Fruit fly (Drosophila melanogaster) whole organism, embryonic: ENCODE results near the gene AP-1sigma.

Source experiments
- Ada2b ChIP-seq: fragments of 200-800 bp; sonication (Bioruptor generic); IDR thresholded peaks from 2 replicates; pipeline ENCODE4 v1.3.6; 2022; ENCODE audit warnings: missing biosample characterization, missing genetic modification characterization
- Bgb ChIP-seq: fragments of 200-800 bp; sonication (Bioruptor generic); IDR thresholded peaks from 2 replicates; pipeline ENCODE4 v1.3.6; 2022; ENCODE audit warnings: missing biosample characterization, missing genetic modification characterization; ENCODE audit not compliant: partially characterized antibody
- Blimp-1 ChIP-seq: fragments of 200-800 bp; sonication (Bioruptor generic); optimal IDR thresholded peaks from 3 replicates; lab custom pipeline; 2018; ENCODE audit warnings: missing biosample characterization, missing genetic modification characterization, mild to moderate bottlenecking, moderate library complexity, missing genetic modification reagents
- CG10267 ChIP-seq: fragments of 200-800 bp; sonication (Bioruptor generic); optimal IDR thresholded peaks from 2 replicates; lab custom pipeline; 2018; ENCODE audit warnings: missing biosample characterization, mild to moderate bottlenecking, missing genetic modification characterization, moderate library complexity
- CG10431 ChIP-seq: fragments of 200-800 bp; sonication (Bioruptor generic); optimal IDR thresholded peaks from 3 replicates; lab custom pipeline; 2018; ENCODE audit warnings: missing biosample characterization, mild to moderate bottlenecking, missing genetic modification characterization
- CG11560 ChIP-seq: fragments of 200-800 bp; sonication (Bioruptor generic); IDR thresholded peaks from 3 replicates; pipeline ENCODE4 v1.3.6; 2022; ENCODE audit warnings: missing biosample characterization, missing genetic modification characterization
- CG12104 ChIP-seq: fragments of 200-800 bp; sonication (Bioruptor generic); optimal IDR thresholded peaks from 3 replicates; lab custom pipeline; 2016; ENCODE audit warnings: missing biosample characterization, missing genetic modification characterization
- CG12155 ChIP-seq: fragments of 200-800 bp; sonication (Bioruptor generic); optimal IDR thresholded peaks from 3 replicates; lab custom pipeline; 2016; ENCODE audit warnings: missing biosample characterization, missing genetic modification characterization
- CG15011 ChIP-seq: fragments of 200-800 bp; sonication (Bioruptor generic); optimal IDR thresholded peaks from 3 replicates; lab custom pipeline; 2018; ENCODE audit warnings: missing biosample characterization, mild to moderate bottlenecking, missing genetic modification characterization
- CG15073 ChIP-seq: fragments of 200-800 bp; sonication (Bioruptor generic); optimal IDR thresholded peaks from 2 replicates; lab custom pipeline; 2016; ENCODE audit warnings: missing biosample characterization, missing genetic modification characterization
- CG18619 ChIP-seq: fragments of 200-800 bp; sonication (Bioruptor generic); optimal IDR thresholded peaks from 3 replicates; lab custom pipeline; 2017; ENCODE audit warnings: missing biosample characterization, mild to moderate bottlenecking, missing genetic modification characterization
- CG30403 ChIP-seq: fragments of 200-800 bp; sonication (Bioruptor generic); optimal IDR thresholded peaks from 3 replicates; lab custom pipeline; 2016; ENCODE audit warnings: missing biosample characterization, missing genetic modification characterization
- CG31441 ChIP-seq: fragments of 200-800 bp; sonication (Bioruptor generic); IDR thresholded peaks from 2 replicates; pipeline ENCODE4 v1.3.6; 2022; ENCODE audit warnings: missing biosample characterization, missing genetic modification characterization
- CG3847 ChIP-seq: fragments of 200-800 bp; sonication (Bioruptor generic); IDR thresholded peaks from 2 replicates; pipeline ENCODE4 v1.3.6; 2022; ENCODE audit warnings: missing biosample characterization, missing genetic modification characterization
- CG6689 ChIP-seq: fragments of 200-800 bp; sonication (Bioruptor generic); IDR thresholded peaks from 2 replicates; pipeline ENCODE4 v1.3.6; 2022; ENCODE audit warnings: missing biosample characterization, missing genetic modification characterization
- CG6813 ChIP-seq: fragments of 200-800 bp; sonication (Bioruptor generic); optimal IDR thresholded peaks from 2 replicates; lab custom pipeline; 2017; ENCODE audit warnings: missing biosample characterization, missing genetic modification characterization, mild to moderate bottlenecking, moderate library complexity, missing genetic modification reagents
- CG9932 ChIP-seq: fragments of 200-800 bp; sonication (Bioruptor generic); IDR thresholded peaks from 2 replicates; pipeline ENCODE4 v1.3.6; 2022; ENCODE audit warnings: missing biosample characterization, missing genetic modification characterization
- D19B ChIP-seq: fragments of 200-800 bp; sonication (Bioruptor generic); optimal IDR thresholded peaks from 2 replicates; lab custom pipeline; 2017; ENCODE audit warnings: missing biosample characterization, mild to moderate bottlenecking, missing genetic modification characterization
- Dfd ChIP-seq, 2 experiments: fragments of >200 bp; optimal IDR thresholded peaks; 2 replicates each; lab custom pipeline; 2017; ENCODE audit warnings: missing biosample characterization in 2 of 2, missing genetic modification characterization in 2 of 2
- Doc2 ChIP-seq: fragments of 200-800 bp; sonication (Bioruptor generic); IDR thresholded peaks from 2 replicates; pipeline ENCODE4 v1.3.6; 2022; ENCODE audit warnings: missing biosample characterization, missing genetic modification characterization
- E2f2 ChIP-seq: fragments of 200-800 bp; sonication (Bioruptor generic); IDR thresholded peaks from 2 replicates; pipeline ENCODE4 v1.3.6; 2022; ENCODE audit warnings: missing biosample characterization, missing genetic modification characterization
- Hand ChIP-seq: fragments of 200-800 bp; sonication (Bioruptor generic); optimal IDR thresholded peaks from 2 replicates; lab custom pipeline; 2017; ENCODE audit warnings: mild to moderate bottlenecking, missing biosample characterization, missing genetic modification reagents, missing genetic modification characterization
- Lim3 ChIP-seq: fragments of 200-800 bp; sonication (Bioruptor generic); IDR thresholded peaks from 2 replicates; pipeline ENCODE4 v1.3.6; 2022; ENCODE audit warnings: missing biosample characterization, missing genetic modification characterization
- NFAT ChIP-seq: fragments of 200-800 bp; sonication (Bioruptor generic); IDR thresholded peaks from 2 replicates; pipeline ENCODE4 v1.3.6; 2022; ENCODE audit warnings: missing biosample characterization, missing genetic modification characterization
- Oaz ChIP-seq: fragments of 200-800 bp; sonication (Bioruptor generic); IDR thresholded peaks from 2 replicates; pipeline ENCODE4 v1.3.6; 2022; ENCODE audit warnings: missing biosample characterization, missing genetic modification characterization
- Opbp ChIP-seq: fragments of 200-800 bp; sonication (Bioruptor generic); IDR thresholded peaks from 3 replicates; pipeline ENCODE4 v1.3.6; 2022; ENCODE audit warnings: missing biosample characterization, missing genetic modification characterization; ENCODE audit not compliant: partially characterized antibody
- Pdp1 ChIP-seq, 2 experiments: fragments of 200-800 bp; sonication (Bioruptor generic); optimal IDR thresholded peaks; 3 replicates each; lab custom pipeline; 2016; ENCODE audit warnings: missing biosample characterization in 2 of 2, missing genetic modification characterization in 2 of 2, mild to moderate bottlenecking in 1 of 2, moderate library complexity in 1 of 2
- Spps ChIP-seq: fragments of 200-800 bp; sonication (Bioruptor generic); optimal IDR thresholded peaks from 2 replicates; lab custom pipeline; 2018; ENCODE audit warnings: missing biosample characterization, mild to moderate bottlenecking, missing genetic modification characterization
- Sry-δ ChIP-seq: fragments of 200-800 bp; sonication (Bioruptor generic); optimal IDR thresholded peaks from 2 replicates; lab custom pipeline; 2016; ENCODE audit warnings: missing biosample characterization, missing genetic modification characterization
- aop ChIP-seq: fragments of 200-800 bp; sonication (Bioruptor generic); IDR thresholded peaks from 2 replicates; pipeline ENCODE4 v1.3.6; 2022; ENCODE audit warnings: missing biosample characterization, missing genetic modification characterization
- ash1 ChIP-seq: fragments of 200-800 bp; sonication (Bioruptor generic); optimal IDR thresholded peaks from 2 replicates; lab custom pipeline; 2018; ENCODE audit warnings: missing biosample characterization, mild to moderate bottlenecking, missing genetic modification characterization
- az2 ChIP-seq: fragments of 200-800 bp; sonication (Bioruptor generic); optimal IDR thresholded peaks from 3 replicates; lab custom pipeline; 2016; ENCODE audit warnings: missing biosample characterization, missing genetic modification characterization
- bigmax ChIP-seq: fragments of 200-800 bp; sonication (Bioruptor generic); optimal IDR thresholded peaks from 2 replicates; lab custom pipeline; 2018; ENCODE audit warnings: missing biosample characterization, mild to moderate bottlenecking, missing genetic modification characterization
- chm ChIP-seq: fragments of 200-800 bp; sonication (Bioruptor generic); IDR thresholded peaks from 2 replicates; pipeline ENCODE4 v1.3.6; 2022; ENCODE audit warnings: missing biosample characterization, missing genetic modification characterization
- crc ChIP-seq: fragments of 200-800 bp; sonication (Bioruptor generic); optimal IDR thresholded peaks from 2 replicates; lab custom pipeline; 2016; ENCODE audit warnings: missing biosample characterization, missing genetic modification characterization
- dmrt99B ChIP-seq: fragments of 200-800 bp; sonication (Bioruptor generic); optimal IDR thresholded peaks from 2 replicates; lab custom pipeline; 2018; ENCODE audit warnings: missing biosample characterization, mild to moderate bottlenecking, missing genetic modification characterization, moderate library complexity
- dysf ChIP-seq: fragments of 200-800 bp; sonication (Bioruptor generic); IDR thresholded peaks from 3 replicates; pipeline ENCODE4 v1.3.6; 2022; ENCODE audit warnings: missing biosample characterization, missing genetic modification characterization
- emc ChIP-seq: fragments of 200-800 bp; sonication (Bioruptor generic); optimal IDR thresholded peaks from 2 replicates; lab custom pipeline; 2016; ENCODE audit warnings: missing biosample characterization, missing genetic modification characterization
- fu2 ChIP-seq: fragments of 200-800 bp; sonication (Bioruptor generic); optimal IDR thresholded peaks from 2 replicates; lab custom pipeline; 2016; ENCODE audit warnings: missing biosample characterization, missing genetic modification characterization
- gro ChIP-seq: fragments of 200-800 bp; sonication (Bioruptor generic); optimal IDR thresholded peaks from 2 replicates; lab custom pipeline; 2016; ENCODE audit warnings: missing biosample characterization, missing genetic modification characterization
- jigr1 ChIP-seq: fragments of 200-800 bp; sonication (Bioruptor generic); IDR thresholded peaks from 3 replicates; pipeline ENCODE4 v1.3.6; 2022; ENCODE audit warnings: missing biosample characterization, missing genetic modification characterization
- klu ChIP-seq: fragments of 200-800 bp; sonication (Bioruptor generic); IDR thresholded peaks from 2 replicates; pipeline ENCODE4 v1.3.6; 2022; ENCODE audit warnings: missing biosample characterization, missing genetic modification characterization
- kni ChIP-seq: fragments of 200-800 bp; sonication (Bioruptor generic); optimal IDR thresholded peaks from 3 replicates; lab custom pipeline; 2017; ENCODE audit warnings: mild to moderate bottlenecking, missing biosample characterization, missing genetic modification reagents, missing genetic modification characterization
- luna ChIP-seq: fragments of 200-800 bp; sonication (Bioruptor generic); optimal IDR thresholded peaks from 2 replicates; lab custom pipeline; 2016; ENCODE audit warnings: missing biosample characterization, missing genetic modification characterization
- org-1 ChIP-seq: fragments of 200-800 bp; sonication (Bioruptor generic); optimal IDR thresholded peaks from 2 replicates; lab custom pipeline; 2017; ENCODE audit warnings: missing biosample characterization, missing genetic modification characterization
- ro ChIP-seq: fragments of 200-800 bp; sonication (Bioruptor generic); IDR thresholded peaks from 2 replicates; pipeline ENCODE4 v1.3.6; 2022; ENCODE audit warnings: missing biosample characterization, missing genetic modification characterization
- sob ChIP-seq: fragments of 200-800 bp; sonication (Bioruptor generic); IDR thresholded peaks from 2 replicates; pipeline ENCODE4 v1.3.6; 2022; ENCODE audit warnings: missing biosample characterization, missing genetic modification characterization
- sqz ChIP-seq: fragments of 200-800 bp; sonication (Bioruptor generic); optimal IDR thresholded peaks from 3 replicates; lab custom pipeline; 2018; ENCODE audit warnings: missing biosample characterization, mild to moderate bottlenecking, missing genetic modification characterization
- sr ChIP-seq: fragments of 200-800 bp; sonication (Bioruptor generic); IDR thresholded peaks from 3 replicates; pipeline ENCODE4 v1.3.6; 2022; ENCODE audit warnings: missing biosample characterization, missing genetic modification characterization
- unpg ChIP-seq: fragments of 200-800 bp; sonication (Bioruptor generic); optimal IDR thresholded peaks from 3 replicates; lab custom pipeline; 2018; ENCODE audit warnings: missing biosample characterization, mild to moderate bottlenecking, missing genetic modification characterization, moderate library complexity
- vvl ChIP-seq: fragments of 200-800 bp; sonication (Bioruptor generic); IDR thresholded peaks from 2 replicates; pipeline ENCODE4 v1.3.6; 2022; ENCODE audit warnings: missing biosample characterization, missing genetic modification characterization

Gene AP-1sigma

DNA sequence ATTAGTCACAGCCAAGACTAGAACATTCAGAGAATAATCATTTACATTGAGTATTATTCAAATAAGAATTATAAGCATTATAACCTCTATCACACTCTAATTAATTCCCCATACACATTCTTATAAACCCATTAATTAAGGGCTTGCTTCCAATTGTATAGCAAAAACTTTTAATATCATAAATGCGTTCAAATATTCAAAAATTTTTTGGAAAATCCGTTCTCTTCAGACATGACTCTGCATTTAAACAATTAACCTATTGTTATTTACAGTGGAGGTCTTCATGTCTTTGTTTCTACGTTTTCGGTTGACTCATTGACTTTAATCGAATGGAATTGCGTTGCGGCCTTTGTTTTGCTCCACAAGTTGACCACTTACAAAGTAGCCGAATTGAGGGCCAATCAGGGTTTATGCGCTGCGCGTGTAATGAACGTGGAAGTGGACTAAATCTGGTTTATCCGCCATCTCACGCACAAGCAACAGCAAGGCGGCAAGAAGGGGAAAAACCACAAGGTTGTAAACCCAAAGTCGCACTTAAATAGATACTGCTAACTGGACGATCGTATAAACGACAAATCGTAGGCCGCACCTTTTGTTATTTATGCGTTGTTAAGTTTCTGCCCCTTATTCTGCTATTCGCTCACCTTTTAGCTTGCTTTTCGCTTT, 37.4 kb upstream of the AP-1sigma start (continued):
- TF ChIP-seq dmrt99B (tag; lab: Kevin White, UChicago) = no peak
- TF ChIP-seq fu2 = peak; percentile 65
- TF ChIP-seq luna (GFP tag; lab: Kevin White, UChicago) = no peak
- TF ChIP-seq unpg = peak; percentile 43
- no peak for TF ChIP-seq sr (GFP tag; lab: Robert Waterston, UW)
- peak; percentile 14 for TF ChIP-seq CG18619
- TF ChIP-seq emc (GFP tag; lab: Kevin White, UChicago) = no peak
- no peak for TF ChIP-seq Bgb (GFP tag; lab: Robert Waterston, UW)
- TF ChIP-seq Spps (tag; lab: Kevin White, UChicago) = no peak
- peak; percentile 44 for TF ChIP-seq kni (GFP tag; lab: Kevin White, UChicago)
- TF ChIP-seq sob = peak; percentile 71
- TF ChIP-seq CG15011 (GFP tag; lab: Kevin White, UChicago) = no peak
- TF ChIP-seq CG30403 (GFP tag; lab: Kevin White, UChicago) = no peak
- TF ChIP-seq E2f2 = peak; percentile 9; the same call in 1 of the 2 replicates
- no peak for TF ChIP-seq sqz (GFP tag; lab: Kevin White, UChicago)
- no peak for TF ChIP-seq CG31441 (GFP tag; lab: Robert Waterston, UW)
- peak; percentile 22 for TF ChIP-seq Hand
- no peak for TF ChIP-seq Oaz (GFP tag; lab: Robert Waterston, UW)
- no peak for TF ChIP-seq CG6813
- TF ChIP-seq CG6689 (GFP tag; lab: Robert Waterston, UW) = peak; percentile 52
- TF ChIP-seq Pdp1 (GFP tag; optimal IDR thresholded peaks at IDR 0.05; lab: Kevin White, UChicago) = peak; percentile 3 to 9
- TF ChIP-seq Ada2b (GFP tag; lab: Robert Waterston, UW) = 0 out of 2 replicates have a peak, but pooled peaks have one; percentile 13
- 0 out of 2 replicates have a peak, but pooled peaks have one; percentile 22 for TF ChIP-seq klu (GFP tag; lab: Robert Waterston, UW)
- peak; percentile 73; the same call in 1 of the 2 replicates for TF ChIP-seq chm (GFP tag; lab: Robert Waterston, UW)
- no peak for TF ChIP-seq az2
- no peak for TF ChIP-seq CG15073 (GFP tag; lab: Kevin White, UChicago)
- peak; percentile 8 for TF ChIP-seq crc (GFP tag; lab: Kevin White, UChicago)
- peak; percentile 79 for TF ChIP-seq NFAT (GFP tag; lab: Robert Waterston, UW)
- no peak for TF ChIP-seq Opbp (GFP tag; lab: Robert Waterston, UW)
- no peak for TF ChIP-seq CG10431 (GFP tag; lab: Kevin White, UChicago)
- TF ChIP-seq org-1 = no peak
- no peak for TF ChIP-seq Doc2 (GFP tag; lab: Robert Waterston, UW)
- TF ChIP-seq jigr1 (GFP tag; lab: Robert Waterston, UW) = no peak
- peak; percentile 64 for TF ChIP-seq gro (GFP tag; lab: Kevin White, UChicago)
- no peak for TF ChIP-seq Dfd (GFP tag; optimal IDR thresholded peaks at IDR 0.05; lab: Kevin White, UChicago)
- no peak for TF ChIP-seq CG12104 (GFP tag; lab: Kevin White, UChicago)
- TF ChIP-seq Blimp-1 = no peak
- peak; percentile 34 for TF ChIP-seq ash1 (GFP tag; lab: Kevin White, UChicago)
- TF ChIP-seq CG12155 = no peak
- no peak for TF ChIP-seq Sry-δ (GFP tag; lab: Kevin White, UChicago)
- no peak for TF ChIP-seq bigmax (GFP tag; lab: Kevin White, UChicago)
- peak; percentile 57 for TF ChIP-seq CG3847 (GFP tag; lab: Robert Waterston, UW)
- peak; percentile 26 for TF ChIP-seq D19B
- TF ChIP-seq Lim3 (GFP tag; lab: Robert Waterston, UW) = no peak
- no peak for TF ChIP-seq ro (GFP tag; lab: Robert Waterston, UW)
- TF ChIP-seq CG11560 (tag; lab: Robert Waterston, UW) = no peak
- TF ChIP-seq CG9932 (GFP tag; lab: Robert Waterston, UW) = peak; percentile 89
- no peak for TF ChIP-seq CG10267 (tag; lab: Kevin White, UChicago)
- TF ChIP-seq aop (GFP tag; lab: Robert Waterston, UW) = no peak
- TF ChIP-seq vvl (GFP tag; lab: Robert Waterston, UW) = peak; percentile 73
- TF ChIP-seq dysf (GFP tag; lab: Robert Waterston, UW) = peak; percentile 75
